Fruit fly (Drosophila melanogaster) whole organism, embryonic: ENCODE data around the gene CG1024.
A peak's percentile ranks its signal among the peaks of the same experiment; 100 is the strongest.

Source experiments
- Atf-2 ChIP-seq: fragments of 200-800 bp; sonication (Bioruptor generic); optimal IDR thresholded peaks from 2 replicates; lab custom pipeline; 2016; ENCODE audit warnings: missing biosample characterization, missing genetic modification characterization
- Bdp1 ChIP-seq: fragments of 200-800 bp; sonication (Bioruptor generic); optimal IDR thresholded peaks from 3 replicates; lab custom pipeline; 2016; ENCODE audit warnings: missing biosample characterization, missing genetic modification characterization
- CG10147 ChIP-seq: fragments of 200-800 bp; sonication (Bioruptor generic); optimal IDR thresholded peaks from 2 replicates; lab custom pipeline; 2019; ENCODE audit warnings: missing biosample characterization, mild to moderate bottlenecking, missing genetic modification characterization, moderate library complexity
- CG10979 ChIP-seq: fragments of 200-800 bp; sonication (Bioruptor generic); optimal IDR thresholded peaks from 2 replicates; lab custom pipeline; 2018; ENCODE audit warnings: missing biosample characterization, mild to moderate bottlenecking, missing genetic modification characterization, moderate library complexity
- CG11085 ChIP-seq: fragments of 200-800 bp; sonication (Bioruptor generic); IDR thresholded peaks from 2 replicates; pipeline ENCODE4 v1.3.6; 2022; ENCODE audit warnings: missing biosample characterization, missing genetic modification characterization
- CG11560 ChIP-seq: fragments of 200-800 bp; sonication (Bioruptor generic); IDR thresholded peaks from 3 replicates; pipeline ENCODE4 v1.3.6; 2022; ENCODE audit warnings: missing biosample characterization, missing genetic modification characterization
- CG12071 ChIP-seq: fragments of 200-800 bp; sonication (Bioruptor generic); optimal IDR thresholded peaks from 3 replicates; lab custom pipeline; 2018; ENCODE audit warnings: missing biosample characterization, mild to moderate bottlenecking, missing genetic modification characterization
- CG12299 ChIP-seq: fragments of 200-800 bp; sonication (Bioruptor generic); optimal IDR thresholded peaks from 2 replicates; lab custom pipeline; 2018; ENCODE audit warnings: missing biosample characterization, mild to moderate bottlenecking, missing genetic modification characterization
- CG13775 ChIP-seq: fragments of 200-800 bp; sonication (Bioruptor generic); optimal IDR thresholded peaks from 3 replicates; lab custom pipeline; 2017; ENCODE audit warnings: missing biosample characterization, mild to moderate bottlenecking, missing genetic modification characterization
- CG16863 ChIP-seq: fragments of 200-800 bp; sonication (Bioruptor generic); optimal IDR thresholded peaks from 3 replicates; lab custom pipeline; 2016; ENCODE audit warnings: missing biosample characterization, missing genetic modification characterization
- CG17912 ChIP-seq: fragments of 200-800 bp; sonication (Bioruptor generic); optimal IDR thresholded peaks from 2 replicates; lab custom pipeline; 2018; ENCODE audit warnings: missing biosample characterization, mild to moderate bottlenecking, missing genetic modification characterization
- CG2129 ChIP-seq: fragments of 200-800 bp; sonication (Bioruptor generic); IDR thresholded peaks from 2 replicates; pipeline ENCODE4 v1.3.6; 2022; ENCODE audit warnings: missing biosample characterization, missing genetic modification characterization; ENCODE audit not compliant: partially characterized antibody
- CG2202 ChIP-seq: fragments of 200-800 bp; sonication (Bioruptor generic); optimal IDR thresholded peaks from 2 replicates; lab custom pipeline; 2018; ENCODE audit warnings: missing biosample characterization, mild to moderate bottlenecking, missing genetic modification characterization
- CG3163 ChIP-seq: fragments of 200-800 bp; sonication (Bioruptor generic); optimal IDR thresholded peaks from 3 replicates; lab custom pipeline; 2016; ENCODE audit warnings: missing biosample characterization, missing genetic modification characterization
- CG32767 ChIP-seq: fragments of 200-800 bp; sonication (Bioruptor generic); IDR thresholded peaks from 2 replicates; pipeline ENCODE4 v1.3.6; 2022; ENCODE audit warnings: missing biosample characterization, missing genetic modification characterization
- CG33213 ChIP-seq: fragments of 200-800 bp; sonication (Bioruptor generic); optimal IDR thresholded peaks from 3 replicates; lab custom pipeline; 2016; ENCODE audit warnings: missing biosample characterization, missing genetic modification characterization
- CG4617 ChIP-seq: fragments of 200-800 bp; sonication (Bioruptor generic); optimal IDR thresholded peaks from 3 replicates; lab custom pipeline; 2016; ENCODE audit warnings: missing biosample characterization, missing genetic modification characterization, borderline replicate concordance
- CG4820 ChIP-seq: fragments of 200-800 bp; sonication (Bioruptor generic); optimal IDR thresholded peaks from 3 replicates; lab custom pipeline; 2016; ENCODE audit warnings: missing biosample characterization, missing genetic modification characterization
- CG6654 ChIP-seq: fragments of 200-800 bp; sonication (Bioruptor generic); optimal IDR thresholded peaks from 2 replicates; lab custom pipeline; 2017; ENCODE audit warnings: missing biosample characterization, mild to moderate bottlenecking, missing genetic modification characterization
- CG6765 ChIP-seq: fragments of 200-800 bp; sonication (Bioruptor generic); optimal IDR thresholded peaks from 3 replicates; lab custom pipeline; 2017; ENCODE audit warnings: missing biosample characterization, mild to moderate bottlenecking, missing genetic modification characterization
- CG8765 ChIP-seq: fragments of 200-800 bp; sonication (Bioruptor generic); IDR thresholded peaks from 2 replicates; pipeline ENCODE4 v1.3.6; 2022; ENCODE audit warnings: missing biosample characterization, missing genetic modification characterization
- D19A ChIP-seq: fragments of 200-800 bp; optimal IDR thresholded peaks from 3 replicates; lab custom pipeline; 2019; ENCODE audit warnings: missing biosample characterization, mild to moderate bottlenecking, missing genetic modification characterization, moderate library complexity
- Dad ChIP-seq: fragments of 200-800 bp; sonication (Bioruptor generic); optimal IDR thresholded peaks from 3 replicates; lab custom pipeline; 2016; ENCODE audit warnings: missing biosample characterization, missing genetic modification characterization
- Doc3 ChIP-seq: fragments of 200-800 bp; sonication (Bioruptor generic); IDR thresholded peaks from 3 replicates; pipeline ENCODE4 v1.3.6; 2022; ENCODE audit warnings: missing biosample characterization, missing genetic modification characterization; ENCODE audit not compliant: partially characterized antibody
- E2f1 ChIP-seq: fragments of 200-800 bp; sonication (Bioruptor generic); IDR thresholded peaks from 2 replicates; pipeline ENCODE4 v1.3.6; 2022; ENCODE audit warnings: missing biosample characterization, missing genetic modification characterization
- E2f2 ChIP-seq: fragments of 200-800 bp; sonication (Bioruptor generic); IDR thresholded peaks from 2 replicates; pipeline ENCODE4 v1.3.6; 2022; ENCODE audit warnings: missing biosample characterization, missing genetic modification characterization
- Ets65A ChIP-seq: fragments of 200-800 bp; sonication (Bioruptor generic); peaks from one replicate; lab custom pipeline; 2016; ENCODE audit warnings: missing biosample characterization, missing genetic modification characterization
- HmgZ ChIP-seq: fragments of 200-800 bp; sonication (Bioruptor generic); optimal IDR thresholded peaks from 2 replicates; lab custom pipeline; 2018; ENCODE audit warnings: missing biosample characterization, mild to moderate bottlenecking, missing genetic modification characterization
- Hmx ChIP-seq: fragments of 200-800 bp; sonication (Bioruptor generic); optimal IDR thresholded peaks from 2 replicates; lab custom pipeline; 2016; ENCODE audit warnings: missing biosample characterization, missing genetic modification characterization
- Scr ChIP-seq: fragments of 200-800 bp; sonication (Bioruptor generic); IDR thresholded peaks from 2 replicates; pipeline ENCODE4 v1.3.6; 2022; ENCODE audit warnings: missing biosample characterization, missing genetic modification characterization; ENCODE audit not compliant: partially characterized antibody
- Stat92E ChIP-seq, 3 experiments: fragments of >200 bp in 2 of 3; fragments of 200-800 bp in 1 of 3; sonication (Bioruptor generic) in 1 of 3; optimal IDR thresholded peaks; 2 replicates each; lab custom pipeline; 2017 to 2019; ENCODE audit warnings: missing biosample characterization in 3 of 3, missing genetic modification characterization in 3 of 3, mild to moderate bottlenecking in 1 of 3, moderate library complexity in 1 of 3
- Xrp1 ChIP-seq: fragments of 200-800 bp; sonication (Bioruptor generic); IDR thresholded peaks from 2 replicates; pipeline ENCODE4 v1.3.6; 2022; ENCODE audit warnings: missing biosample characterization, missing genetic modification characterization
- ase ChIP-seq: fragments of 200-800 bp; sonication (Bioruptor generic); IDR thresholded peaks from 3 replicates; pipeline ENCODE4 v1.3.6; 2022; ENCODE audit warnings: missing biosample characterization, missing genetic modification characterization
- az2 ChIP-seq: fragments of 200-800 bp; sonication (Bioruptor generic); optimal IDR thresholded peaks from 3 replicates; lab custom pipeline; 2016; ENCODE audit warnings: missing biosample characterization, missing genetic modification characterization
- cad ChIP-seq: fragments of >200 bp; optimal IDR thresholded peaks from 2 replicates; lab custom pipeline; 2017; ENCODE audit warnings: missing biosample characterization, missing genetic modification characterization
- chm ChIP-seq: fragments of 200-800 bp; sonication (Bioruptor generic); IDR thresholded peaks from 2 replicates; pipeline ENCODE4 v1.3.6; 2022; ENCODE audit warnings: missing biosample characterization, missing genetic modification characterization
- dati ChIP-seq: fragments of 200-800 bp; sonication (Bioruptor generic); IDR thresholded peaks from 2 replicates; pipeline ENCODE4 v1.3.6; 2022; ENCODE audit warnings: missing biosample characterization, missing genetic modification characterization
- dpn ChIP-seq, 2 experiments: fragments of 200-800 bp; sonication (Bioruptor generic); optimal IDR thresholded peaks; 3 replicates each; lab custom pipeline; 2016; ENCODE audit warnings: missing biosample characterization in 2 of 2, missing genetic modification characterization in 2 of 2
- ewg ChIP-seq: fragments of 200-800 bp; sonication (Bioruptor generic); optimal IDR thresholded peaks from 3 replicates; lab custom pipeline; 2017; ENCODE audit warnings: mild to moderate bottlenecking, missing biosample characterization, missing genetic modification reagents, missing genetic modification characterization
- hth ChIP-seq: fragments of >200 bp; optimal IDR thresholded peaks from 2 replicates; lab custom pipeline; 2017; ENCODE audit warnings: inconsistent platforms
- kni ChIP-seq: fragments of 200-800 bp; sonication (Bioruptor generic); optimal IDR thresholded peaks from 3 replicates; lab custom pipeline; 2017; ENCODE audit warnings: mild to moderate bottlenecking, missing biosample characterization, missing genetic modification reagents, missing genetic modification characterization
- lilli ChIP-seq: fragments of 200-800 bp; sonication (Bioruptor generic); optimal IDR thresholded peaks from 3 replicates; lab custom pipeline; 2016; ENCODE audit warnings: missing biosample characterization, missing genetic modification characterization
- luna ChIP-seq: fragments of 200-800 bp; sonication (Bioruptor generic); optimal IDR thresholded peaks from 2 replicates; lab custom pipeline; 2016; ENCODE audit warnings: missing biosample characterization, missing genetic modification characterization
- nau ChIP-seq: fragments of 200-800 bp; sonication (Bioruptor generic); optimal IDR thresholded peaks from 3 replicates; lab custom pipeline; 2017; ENCODE audit warnings: missing biosample characterization, mild to moderate bottlenecking, missing genetic modification characterization, missing genetic modification reagents
- nerfin-2 ChIP-seq: fragments of 200-800 bp; sonication (Bioruptor generic); IDR thresholded peaks from 2 replicates; pipeline ENCODE4 v1.3.6; 2022; ENCODE audit warnings: missing biosample characterization, missing genetic modification characterization; ENCODE audit not compliant: partially characterized antibody
- pita ChIP-seq: fragments of 200-800 bp; sonication (Bioruptor generic); optimal IDR thresholded peaks from 2 replicates; lab custom pipeline; 2017; ENCODE audit warnings: missing biosample characterization, mild to moderate bottlenecking, missing genetic modification characterization
- ranshi ChIP-seq: fragments of 200-800 bp; sonication (Bioruptor generic); IDR thresholded peaks from 2 replicates; pipeline ENCODE4 v1.3.6; 2022; ENCODE audit warnings: missing biosample characterization, missing genetic modification characterization
- sd ChIP-seq: fragments of 200-800 bp; sonication (Bioruptor generic); optimal IDR thresholded peaks from 3 replicates; lab custom pipeline; 2018; ENCODE audit warnings: missing biosample characterization, mild to moderate bottlenecking, missing genetic modification characterization, moderate library complexity
- sisA ChIP-seq: fragments of 200-800 bp; sonication (Bioruptor generic); IDR thresholded peaks from 2 replicates; pipeline ENCODE4 v1.3.6; 2022; ENCODE audit warnings: missing biosample characterization, missing genetic modification characterization
- slbo ChIP-seq: fragments of 200-800 bp; sonication (Bioruptor generic); IDR thresholded peaks from 2 replicates; pipeline ENCODE4 v1.3.6; 2022; ENCODE audit warnings: missing biosample characterization, missing genetic modification characterization

CG1024 gene

dm6 chr3R:6427619-6428378 is 47.7 kb upstream of the CG1024 start (continued):
- TF ChIP-seq CG3163 (GFP tag; lab: Kevin White, UChicago), result no peak
- TF ChIP-seq D19A, result peak; percentile 65
- TF ChIP-seq lilli (GFP tag; lab: Kevin White, UChicago), result peak; percentile 59
- TF ChIP-seq sisA (GFP tag; lab: Robert Waterston, UW), result peak; percentile 86
- TF ChIP-seq CG6765 (GFP tag; lab: Kevin White, UChicago), result no peak
- TF ChIP-seq CG10147 (GFP tag; lab: Kevin White, UChicago), result peak; percentile 49
- peak; percentile 50 for TF ChIP-seq Atf-2 (GFP tag; lab: Kevin White, UChicago)
- peak; percentile 19 for TF ChIP-seq Bdp1 (GFP tag; lab: Kevin White, UChicago)
- TF ChIP-seq Doc3, result no peak
- TF ChIP-seq CG2202 (tag; lab: Kevin White, UChicago), result peak; percentile 45
- TF ChIP-seq luna (GFP tag; lab: Kevin White, UChicago), result no peak
- peak; percentile 62; the same call in 2 of the 3 replicates for TF ChIP-seq ase (GFP tag; lab: Robert Waterston, UW)
- peak; percentile 66 for TF ChIP-seq nau (GFP tag; lab: Kevin White, UChicago)
- TF ChIP-seq Ets65A (GFP tag; lab: Kevin White, UChicago), result peak; percentile 78
- TF ChIP-seq dati (GFP tag; lab: Robert Waterston, UW), result no peak
- TF ChIP-seq Xrp1 (GFP tag; lab: Robert Waterston, UW), result peak; percentile 77
- no peak for TF ChIP-seq CG33213
- no peak for TF ChIP-seq Scr
- peak; percentile 21 for TF ChIP-seq HmgZ (tag; lab: Kevin White, UChicago)
- TF ChIP-seq chm (GFP tag; lab: Robert Waterston, UW), result no peak
- TF ChIP-seq dpn (GFP tag; optimal IDR thresholded peaks at IDR 0.05; lab: Kevin White, UChicago), result peak; percentile 47 to 62
- TF ChIP-seq CG2129, result no peak
- peak; percentile 39 for TF ChIP-seq Dad (GFP tag; lab: Kevin White, UChicago)
- TF ChIP-seq CG8765 (GFP tag; lab: Robert Waterston, UW), result no peak
- peak; percentile 59 for TF ChIP-seq slbo (GFP tag; lab: Robert Waterston, UW)
- TF ChIP-seq CG11085 (GFP tag; lab: Robert Waterston, UW), result no peak
- TF ChIP-seq pita (GFP tag; lab: Kevin White, UChicago), result no peak
- no peak for TF ChIP-seq nerfin-2 (GFP tag; lab: Robert Waterston, UW)
- TF ChIP-seq ranshi, result peak; percentile 67; the same call in 1 of the 2 replicates
- TF ChIP-seq hth, result no peak
- peak; percentile 50 for TF ChIP-seq CG16863 (GFP tag; lab: Kevin White, UChicago)
- TF ChIP-seq CG13775 (GFP tag; lab: Kevin White, UChicago), result peak; percentile 68
- peak; percentile 52 for TF ChIP-seq CG4820
- peak; percentile 69 for TF ChIP-seq CG32767
- peak; percentile 13 for TF ChIP-seq sd (tag; lab: Kevin White, UChicago)
- TF ChIP-seq ewg (GFP tag; lab: Kevin White, UChicago), result peak; percentile 55
- no peak for TF ChIP-seq CG6654 (GFP tag; lab: Kevin White, UChicago)
- TF ChIP-seq E2f1, result peak; percentile 63; the same call in 1 of the 2 replicates
- TF ChIP-seq E2f2 (GFP tag; lab: Robert Waterston, UW), result peak; percentile 41; the same call in 1 of the 2 replicates
- peak; percentile 69 for TF ChIP-seq kni
- TF ChIP-seq Stat92E (GFP tag; optimal IDR thresholded peaks at IDR 0.05; lab: Kevin White, UChicago), result no peak
- TF ChIP-seq CG17912 (GFP tag; lab: Kevin White, UChicago), result no peak
- TF ChIP-seq Hmx (GFP tag; lab: Kevin White, UChicago), result no peak
- TF ChIP-seq CG10979, result peak; percentile 82
- no peak for TF ChIP-seq CG4617 (GFP tag; lab: Kevin White, UChicago)
- TF ChIP-seq cad (GFP tag; lab: Kevin White, UChicago), result no peak
- no peak for TF ChIP-seq CG11560 (tag; lab: Robert Waterston, UW)
- TF ChIP-seq CG12299 (tag; lab: Kevin White, UChicago), result no peak
- peak; percentile 52 for TF ChIP-seq CG12071 (GFP tag; lab: Kevin White, UChicago)
- peak; percentile 72 for TF ChIP-seq az2
